Worm (Caenorhabditis elegans) whole organism, mixed stage, embryonic: Measurements from ENCODE around the gene W03C9.5.

ENCODE experiments used
- ces-1 ChIP-seq: fragments of 150-350 bp; optimal IDR thresholded peaks from 2 replicates; lab custom pipeline; 2014; ENCODE audit warnings: missing biosample characterization, missing genetic modification reagents, missing genetic modification characterization
- elt-1 ChIP-seq: sonication (generic microtip); optimal IDR thresholded peaks from 2 replicates; lab custom pipeline; 2017; ENCODE audit warnings: missing genetic modification characterization, mild to moderate bottlenecking, missing compliant biosample characterization, antibody characterized with exemption, moderate library complexity, borderline replicate concordance; ENCODE audit not compliant: insufficient read depth
- hlh-1 ChIP-seq: fragments of 150-350 bp; optimal IDR thresholded peaks from 2 replicates; lab custom pipeline; 2014; ENCODE audit warnings: missing biosample characterization, missing genetic modification reagents, missing genetic modification characterization
- lin-13 ChIP-seq: fragments of 150-350 bp; optimal IDR thresholded peaks from 2 replicates; lab custom pipeline; 2014; ENCODE audit warnings: missing biosample characterization, missing genetic modification characterization
- mab-5 ChIP-seq: fragments of 150-350 bp; optimal IDR thresholded peaks from 2 replicates; lab custom pipeline; 2014; ENCODE audit warnings: missing biosample characterization, missing genetic modification characterization
- pha-4 ChIP-seq: fragments of 150-350 bp; optimal IDR thresholded peaks from 2 replicates; lab custom pipeline; 2018; ENCODE audit warnings: missing biosample characterization, missing genetic modification reagents, missing genetic modification characterization
- sem-2 ChIP-seq: fragments of 200-800 bp; sonication (Bioruptor generic); optimal IDR thresholded peaks from 2 replicates; lab custom pipeline; 2018; ENCODE audit warnings: mild to moderate bottlenecking, missing genetic modification characterization, missing compliant biosample characterization
- snpc-4 ChIP-seq: fragments of 150-350 bp; optimal IDR thresholded peaks from 2 replicates; lab custom pipeline; 2014; ENCODE audit warnings: missing biosample characterization, missing genetic modification characterization
- sptf-1 ChIP-seq: sonication (generic microtip); optimal IDR thresholded peaks from 2 replicates; lab custom pipeline; 2017; ENCODE audit warnings: mild to moderate bottlenecking, missing genetic modification characterization, moderate library complexity, missing compliant biosample characterization
- unc-120 ChIP-seq: sonication (generic microtip); optimal IDR thresholded peaks from 2 replicates; lab custom pipeline; 2017; ENCODE audit warnings: missing genetic modification characterization, missing compliant biosample characterization; ENCODE audit not compliant: poor library complexity, severe bottlenecking
- unc-62 ChIP-seq: fragments of 150-350 bp; optimal IDR thresholded peaks from 2 replicates; lab custom pipeline; 2014; ENCODE audit warnings: missing biosample characterization, missing genetic modification reagents, missing genetic modification characterization

DNA sequence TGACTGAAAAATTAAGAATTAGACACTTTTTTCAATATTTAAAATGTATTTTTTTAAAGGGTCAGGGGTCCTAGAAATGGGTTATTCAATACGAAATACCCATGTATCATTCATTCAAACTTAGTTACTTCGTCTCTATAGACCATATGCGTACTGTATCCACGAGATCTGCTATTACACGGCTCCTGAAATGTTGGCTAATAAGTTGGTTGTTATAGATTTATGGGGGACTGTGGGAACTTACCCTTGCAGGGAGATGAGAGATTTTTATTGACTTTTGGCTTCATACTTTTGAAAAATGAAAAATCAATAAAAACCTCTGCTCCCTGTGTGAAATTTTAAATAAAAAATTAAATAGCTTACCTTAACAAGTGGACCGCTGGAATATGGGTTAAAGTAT is 11.6 kb upstream of the W03C9.5 start:
- TF ChIP-seq sptf-1 (tag; lab: Kevin White, UChicago) = no peak
- no peak for TF ChIP-seq snpc-4 (tag; lab: Kevin White, UChicago)
- no peak for TF ChIP-seq pha-4 (tag; lab: Kevin White, UChicago)
- no peak for TF ChIP-seq ces-1 (GFP tag; lab: Kevin White, UChicago)
- TF ChIP-seq unc-120 (tag; lab: Kevin White, UChicago) = no peak
- no peak for TF ChIP-seq sem-2 (GFP tag; lab: Kevin White, UChicago)
- no peak for TF ChIP-seq lin-13 (tag; lab: Kevin White, UChicago)
- no peak for TF ChIP-seq unc-62 (GFP tag; lab: Kevin White, UChicago)
- TF ChIP-seq hlh-1 (tag; lab: Kevin White, UChicago) = no peak
- no peak for TF ChIP-seq elt-1 (tag; lab: Kevin White, UChicago)
- TF ChIP-seq mab-5 (tag; lab: Kevin White, UChicago) = no peak
